Fruit fly (Drosophila melanogaster): Measurements from ENCODE around the gene org-1.

DNA sequence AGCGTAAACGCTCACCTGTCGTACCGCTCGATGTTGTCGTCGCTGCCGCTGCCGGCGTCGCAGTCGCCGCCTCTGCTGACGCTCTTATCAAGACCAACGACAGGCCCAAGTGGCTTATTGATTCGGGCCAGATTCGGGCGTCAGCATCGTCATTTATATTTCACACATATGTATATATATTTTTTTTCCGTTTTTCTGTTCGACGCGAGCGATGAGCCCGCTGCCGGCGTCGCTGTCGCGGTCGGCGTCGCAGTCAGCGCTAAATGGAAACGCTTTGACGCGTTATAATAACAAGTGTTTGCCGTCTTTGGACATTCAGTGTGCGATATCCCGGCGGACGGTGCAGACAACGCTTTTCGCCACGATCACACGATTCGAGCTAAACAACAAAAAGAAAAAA is 47.2 kb upstream of the org-1 start:
- TF ChIP-seq CG4496 (GFP tag; IDR thresholded peaks at IDR 0.05) (no peak), CG15710 (tag; optimal IDR thresholded peaks at IDR 0.05) (no peak)
